Fruit fly (Drosophila melanogaster): Measurements from ENCODE around the gene Lam.

The Lam gene

DNA sequence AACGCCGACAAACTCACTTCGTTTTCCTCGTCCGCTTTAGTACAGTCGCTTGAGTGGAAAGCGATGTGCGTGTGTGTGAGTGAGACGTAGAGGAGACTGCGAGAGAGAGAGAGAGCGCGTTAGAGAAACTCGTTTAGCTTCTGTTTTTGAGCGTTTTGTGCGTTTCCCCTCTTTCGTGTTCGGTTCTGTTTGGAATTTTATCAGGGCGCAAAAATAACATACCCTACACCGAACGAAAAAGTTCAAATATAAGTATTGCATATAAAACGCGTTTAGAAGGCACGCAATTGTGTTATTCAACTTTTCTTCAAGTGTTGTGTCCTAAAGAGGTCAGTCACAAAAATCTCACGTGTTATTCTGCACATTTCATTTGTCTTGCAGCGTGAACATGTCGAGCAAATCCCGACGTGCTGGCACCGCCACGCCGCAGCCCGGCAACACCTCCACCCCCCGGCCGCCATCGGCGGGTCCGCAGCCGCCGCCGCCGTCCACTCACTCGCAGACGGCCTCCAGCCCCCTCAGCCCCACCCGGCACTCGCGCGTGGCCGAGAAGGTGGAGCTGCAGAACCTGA lies 750 bp downstream of the Lam start (continued):
- TF ChIP-seq sr (GFP tag; IDR thresholded peaks at IDR 0.05) (0 out of 3 replicates have a peak, but pooled peaks have one; percentile 21), sd (tag; optimal IDR thresholded peaks at IDR 0.05) (peak; percentile 99), dysf (GFP tag; IDR thresholded peaks at IDR 0.05) (peak; percentile 71; the same call in 2 of the 3 replicates), CG12769 (tag; optimal IDR thresholded peaks at IDR 0.05) (no peak), so (GFP tag; IDR thresholded peaks at IDR 0.05) (peak; percentile 70; the same call in 1 of the 3 replicates), dmrt11E (tag; optimal IDR thresholded peaks at IDR 0.05) (no peak), Sry-β (GFP tag; optimal IDR thresholded peaks at IDR 0.05) (no peak), CG12104 (GFP tag; optimal IDR thresholded peaks at IDR 0.05) (no peak), CG8924 (tag; optimal IDR thresholded peaks at IDR 0.05) (peak; percentile 43), CG30431 (GFP tag; optimal IDR thresholded peaks at IDR 0.05) (no peak), CG11723 (GFP tag; optimal IDR thresholded peaks at IDR 0.05) (no peak), CG11504 (tag; optimal IDR thresholded peaks at IDR 0.05) (no peak), CG31441 (GFP tag; IDR thresholded peaks at IDR 0.05) (no peak; the same call in 1 of the 2 replicates), CG7987 (GFP tag; optimal IDR thresholded peaks at IDR 0.05) (peak; percentile 42), H2.0 (GFP tag; IDR thresholded peaks at IDR 0.05) (peak; percentile 42; the same call in 1 of the 2 replicates), gfzf (GFP tag; optimal IDR thresholded peaks at IDR 0.05) (no peak), Deaf1 (tag; optimal IDR thresholded peaks at IDR 0.05) (peak; percentile 66), Taf1 (GFP tag; IDR thresholded peaks at IDR 0.05) (no peak; the same call in 1 of the 2 replicates), zen2 (GFP tag; IDR thresholded peaks at IDR 0.05; ENCODE audit: partially characterized antibody) (no peak), CG10979 (tag; optimal IDR thresholded peaks at IDR 0.05) (peak; percentile 16), tio (GFP tag; optimal IDR thresholded peaks at IDR 0.05) (no peak), trem (tag; optimal IDR thresholded peaks at IDR 0.05) (peak; percentile 26), Xrp1 (GFP tag; IDR thresholded peaks at IDR 0.05) (peak; percentile 61; the same call in 1 of the 2 replicates), Max (GFP tag; optimal IDR thresholded peaks at IDR 0.05) (peak; percentile 1), CG17186 (GFP tag; optimal IDR thresholded peaks at IDR 0.05) (no peak), Kr (GFP tag; optimal IDR thresholded peaks at IDR 0.05) (no peak), gro (GFP tag; optimal IDR thresholded peaks at IDR 0.05) (no peak), CG1602 (GFP tag; optimal IDR thresholded peaks at IDR 0.05) (peak; percentile 11), CG14860 (GFP tag; IDR thresholded peaks at IDR 0.05; ENCODE audit: partially characterized antibody) (no peak), Abd-B (GFP tag; optimal IDR thresholded peaks at IDR 0.05) (no peak), trh (GFP tag; optimal IDR thresholded peaks at IDR 0.05) (no peak), p53 (GFP tag; optimal IDR thresholded peaks at IDR 0.05) (peak; percentile 61), CG18476 (GFP tag; optimal IDR thresholded peaks at IDR 0.05) (no peak), z (GFP tag; IDR thresholded peaks at IDR 0.05) (peak; percentile 99), CG12299 (tag; optimal IDR thresholded peaks at IDR 0.05) (no peak), Dip2 (GFP tag; IDR thresholded peaks at IDR 0.05) (no peak), ssp (GFP tag; IDR thresholded peaks at IDR 0.05) (peak; percentile 52; the same call in 1 of the 2 replicates), Hey (tag; optimal IDR thresholded peaks at IDR 0.05) (peak; percentile 18), tap (tag; optimal IDR thresholded peaks at IDR 0.05) (no peak), CG9876 (GFP tag; optimal IDR thresholded peaks at IDR 0.05) (peak; percentile 39), bowl (GFP tag; IDR thresholded peaks at IDR 0.05) (no peak), crp (GFP tag; optimal IDR thresholded peaks at IDR 0.05) (no peak), phol (tag; optimal IDR thresholded peaks at IDR 0.05) (no peak), CG9609 (GFP tag; optimal IDR thresholded peaks at IDR 0.05) (peak; percentile 43), CG15011 (GFP tag; optimal IDR thresholded peaks at IDR 0.05) (no peak), tll (GFP tag; optimal IDR thresholded peaks at IDR 0.05) (no peak), CG13424 (tag; optimal IDR thresholded peaks at IDR 0.05) (peak; percentile 49), Nf-YA (GFP tag; IDR thresholded peaks at IDR 0.05) (no peak), ci (GFP tag; IDR thresholded peaks at IDR 0.05) (peak; percentile 88), eyg (GFP tag; optimal IDR thresholded peaks at IDR 0.05) (no peak)

All from whole organism, embryonic.